Worm (Caenorhabditis elegans): ENCODE data around the gene K11E4.1.

K11E4.1 gene

DNA sequence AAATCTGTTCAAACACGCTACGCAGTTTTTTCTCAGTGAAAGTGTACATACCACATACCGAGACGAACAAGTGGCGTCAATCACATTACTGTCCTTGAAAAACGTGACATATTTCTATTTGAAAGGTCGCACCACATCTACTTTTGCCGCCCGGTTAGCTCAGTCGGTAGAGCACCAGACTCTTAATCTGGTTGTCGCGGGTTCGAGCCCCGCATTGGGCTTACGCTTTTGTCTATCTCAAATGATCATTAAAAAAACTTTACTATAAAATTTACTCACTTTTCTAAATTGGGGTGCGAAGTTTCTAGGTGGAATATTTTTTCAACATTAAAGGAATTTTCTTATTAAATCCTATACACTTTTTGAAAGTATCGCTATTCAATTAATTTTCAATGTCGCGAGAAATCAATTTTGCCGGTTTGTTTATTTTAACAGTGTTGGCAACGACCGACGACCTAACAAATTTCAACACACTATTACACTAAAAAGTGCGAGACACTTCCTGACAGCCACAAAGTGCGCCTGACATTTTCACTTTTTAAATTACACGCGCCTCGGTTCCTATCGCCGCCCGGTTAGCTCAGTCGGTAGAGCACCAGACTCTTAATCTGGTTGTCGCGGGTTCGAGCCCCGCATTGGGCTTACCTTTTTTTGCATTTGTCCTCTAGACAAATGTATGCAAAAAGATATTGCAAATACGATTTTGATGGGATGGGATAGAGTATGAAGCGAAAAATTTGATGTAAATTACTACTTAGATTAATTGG is 16.4 kb downstream of the K11E4.1 start (continued):
- TF ChIP-seq F39B2.1 (GFP tag; IDR thresholded peaks at IDR 0.05) (no peak), Y53F4B.3 (GFP tag; IDR thresholded peaks at IDR 0.05) (no peak), lin-54 (GFP tag; optimal IDR thresholded peaks at IDR 0.05) (peak; percentile 38), ztf-25 (GFP tag; IDR thresholded peaks at IDR 0.05) (peak; percentile 94), chd-7 (tag; optimal IDR thresholded peaks at IDR 0.05) (no peak), snpc-1.1 (tag; optimal IDR thresholded peaks at IDR 0.05; ENCODE audit: insufficient read depth) (peak; percentile 10), cebp-2 (GFP tag; IDR thresholded peaks at IDR 0.05) (peak; percentile 84; the same call in 1 of the 2 replicates), nhr-80 (tag; optimal IDR thresholded peaks at IDR 0.05) (peak; percentile 13), fkh-3 (tag; optimal IDR thresholded peaks at IDR 0.05) (no peak), Y79H2A.3 (GFP tag; conservative IDR thresholded peaks at IDR 0.05) (no peak), ztf-3 (GFP tag; optimal IDR thresholded peaks at IDR 0.05) (no peak), ceh-40 (GFP tag; IDR thresholded peaks at IDR 0.05) (peak; percentile 93), mes-4 (tag; optimal IDR thresholded peaks at IDR 0.05) (no peak), dpl-1 (GFP tag; optimal IDR thresholded peaks at IDR 0.05) (no peak), ceh-58 (GFP tag; IDR thresholded peaks at IDR 0.05) (0 out of 2 replicates have a peak, but pooled peaks have one; percentile 40), egl-18 (GFP tag; IDR thresholded peaks at IDR 0.05) (no peak), hrde-1 (tag; optimal IDR thresholded peaks at IDR 0.05; ENCODE audit: borderline replicate concordance) (peak; percentile 50), ZK185.1 (tag; optimal IDR thresholded peaks at IDR 0.05; ENCODE audit: poor library complexity, severe bottlenecking) (peak; percentile 77), lsy-27 (tag; optimal IDR thresholded peaks at IDR 0.05; ENCODE audit: borderline replicate concordance, insufficient read depth) (no peak), ceh-91 (GFP tag; IDR thresholded peaks at IDR 0.05) (no peak), gei-17 (GFP tag; optimal IDR thresholded peaks at IDR 0.05) (no peak), akir-1 (GFP tag; optimal IDR thresholded peaks at IDR 0.05) (peak; percentile 21), nhr-90 (tag; optimal IDR thresholded peaks at IDR 0.05) (peak; percentile 73), K12H6.12 (tag; optimal IDR thresholded peaks at IDR 0.05) (no peak), F52B5.7 (tag; optimal IDR thresholded peaks at IDR 0.05) (peak; percentile 20), madf-6 (GFP tag; IDR thresholded peaks at IDR 0.05) (peak; percentile 63), mxl-1 (tag; optimal IDR thresholded peaks at IDR 0.05) (peak; percentile 37), F57C9.4 (tag; optimal IDR thresholded peaks at IDR 0.05) (no peak), bed-2 (GFP tag; IDR thresholded peaks at IDR 0.05) (no peak), bed-1 (GFP tag; IDR thresholded peaks at IDR 0.05) (no peak), K11D2.4 (GFP tag; IDR thresholded peaks at IDR 0.05) (no peak), him-1 (tag; optimal IDR thresholded peaks at IDR 0.05) (peak; percentile 23), lin-40 (tag; optimal IDR thresholded peaks at IDR 0.05) (peak; percentile 37), C17E4.6 (GFP tag; IDR thresholded peaks at IDR 0.05) (no peak), ceh-79 (tag; optimal IDR thresholded peaks at IDR 0.05) (no peak), B0336.3 (GFP tag; IDR thresholded peaks at IDR 0.05) (no peak; the same call in 1 of the 2 replicates), ztf-22 (GFP tag; optimal IDR thresholded peaks at IDR 0.05) (no peak), ets-4 (GFP tag; optimal IDR thresholded peaks at IDR 0.05) (no peak), Y95B8A.8 (GFP tag; IDR thresholded peaks at IDR 0.05) (no peak), aptf-2 (GFP tag; conservative IDR thresholded peaks at IDR 0.05) (no peak), mel-28 (tag; optimal IDR thresholded peaks at IDR 0.05; ENCODE audit: borderline replicate concordance) (no peak), xnd-1 (tag; optimal IDR thresholded peaks at IDR 0.05) (no peak), snpc-4 (GFP tag; optimal IDR thresholded peaks at IDR 0.05) (peak; percentile 65), snpc-4 (tag; optimal IDR thresholded peaks at IDR 0.05) (peak in 2 of 4 experiments; percentile 20 to 57), unc-62 (GFP tag; optimal IDR thresholded peaks at IDR 0.05) (no peak), pha-4 (tag; optimal IDR thresholded peaks at IDR 0.05) (no peak), sptf-2 (GFP tag; optimal IDR thresholded peaks at IDR 0.05) (no peak), B0261.1 (tag; optimal IDR thresholded peaks at IDR 0.05) (peak; percentile 79)

Data from whole organism, young adult.